Worm (Caenorhabditis elegans) whole organism, L4/young adult: ENCODE data around the gene F59A1.12.

ENCODE experiments used
- W03F9.2 ChIP-seq: fragments of 150-350 bp; optimal IDR thresholded peaks from 2 replicates; lab custom pipeline; 2014; ENCODE audit warnings: missing biosample characterization, missing genetic modification characterization
- dao-5 ChIP-seq: sonication (generic microtip); optimal IDR thresholded peaks from 2 replicates; lab custom pipeline; 2016; ENCODE audit warnings: missing genotype, missing genetic modification characterization, moderate library complexity, missing compliant biosample characterization
- him-1 ChIP-seq: sonication (generic microtip); optimal IDR thresholded peaks from 2 replicates; lab custom pipeline; 2016; ENCODE audit warnings: missing genotype, missing genetic modification reagents, missing genetic modification characterization, missing compliant biosample characterization

- no peak for TF ChIP-seq W03F9.2 (tag; lab: Kevin White, UChicago)
- no peak for TF ChIP-seq him-1
- TF ChIP-seq dao-5 (tag; lab: Kevin White, UChicago) = no peak
Observed at ce11 chrV:17664367-17664766, 3.2 kb downstream of the F59A1.12 start.
